Fruit fly (Drosophila melanogaster) whole organism, embryonic: Measurements from ENCODE around the gene CG13258.
A peak's percentile ranks its signal among the peaks of the same experiment; 100 is the strongest.

Experiments
- Ada2b ChIP-seq: fragments of 200-800 bp; sonication (Bioruptor generic); IDR thresholded peaks from 2 replicates; pipeline ENCODE4 v1.3.6; 2022; ENCODE audit warnings: missing biosample characterization, missing genetic modification characterization
- Blimp-1 ChIP-seq: fragments of 200-800 bp; sonication (Bioruptor generic); optimal IDR thresholded peaks from 3 replicates; lab custom pipeline; 2018; ENCODE audit warnings: missing biosample characterization, missing genetic modification characterization, mild to moderate bottlenecking, moderate library complexity, missing genetic modification reagents
- CG10321 ChIP-seq: fragments of 200-800 bp; sonication (Bioruptor generic); IDR thresholded peaks from 2 replicates; pipeline ENCODE4 v1.3.6; 2022; ENCODE audit warnings: missing biosample characterization, missing genetic modification characterization
- CG10543 ChIP-seq: fragments of 200-800 bp; sonication (Bioruptor generic); optimal IDR thresholded peaks from 3 replicates; lab custom pipeline; 2017; ENCODE audit warnings: missing biosample characterization, mild to moderate bottlenecking, missing genetic modification characterization, moderate library complexity
- CG10654 ChIP-seq: fragments of 200-800 bp; sonication (Bioruptor generic); optimal IDR thresholded peaks from 2 replicates; lab custom pipeline; 2016; ENCODE audit warnings: missing biosample characterization, missing genetic modification characterization
- CG11696 ChIP-seq: fragments of 200-800 bp; sonication (Bioruptor generic); IDR thresholded peaks from 2 replicates; pipeline ENCODE4 v1.3.6; 2022; ENCODE audit warnings: missing biosample characterization, missing genetic modification characterization
- CG12744 ChIP-seq: fragments of 200-800 bp; sonication (Bioruptor generic); optimal IDR thresholded peaks from 2 replicates; lab custom pipeline; 2016; ENCODE audit warnings: missing biosample characterization, missing genetic modification characterization
- CG12942 ChIP-seq: fragments of 200-800 bp; sonication (Bioruptor generic); optimal IDR thresholded peaks from 3 replicates; lab custom pipeline; 2016; ENCODE audit warnings: missing biosample characterization, missing genetic modification characterization
- CG13894 ChIP-seq: fragments of 200-800 bp; sonication (Bioruptor generic); optimal IDR thresholded peaks from 3 replicates; lab custom pipeline; 2018; ENCODE audit warnings: missing biosample characterization, mild to moderate bottlenecking, missing genetic modification characterization, moderate library complexity
- CG14441 ChIP-seq: fragments of 200-800 bp; sonication (Bioruptor generic); IDR thresholded peaks from 2 replicates; pipeline ENCODE4 v1.3.6; 2022; ENCODE audit warnings: missing biosample characterization, missing genetic modification characterization
- CG15479 ChIP-seq: fragments of 200-800 bp; sonication (Bioruptor generic); optimal IDR thresholded peaks from 3 replicates; lab custom pipeline; 2019; ENCODE audit warnings: missing biosample characterization, mild to moderate bottlenecking, missing genetic modification characterization, moderate library complexity
- CG16779 ChIP-seq: fragments of 200-800 bp; sonication (Bioruptor generic); IDR thresholded peaks from 2 replicates; pipeline ENCODE4 v1.3.6; 2022; ENCODE audit warnings: missing biosample characterization, missing genetic modification characterization
- CG16863 ChIP-seq: fragments of 200-800 bp; sonication (Bioruptor generic); optimal IDR thresholded peaks from 3 replicates; lab custom pipeline; 2016; ENCODE audit warnings: missing biosample characterization, missing genetic modification characterization
- CG17186 ChIP-seq: fragments of 200-800 bp; sonication (Bioruptor generic); optimal IDR thresholded peaks from 3 replicates; lab custom pipeline; 2017; ENCODE audit warnings: missing biosample characterization, missing genetic modification reagents, missing genetic modification characterization
- CG17385 ChIP-seq: fragments of 200-800 bp; sonication (Bioruptor generic); optimal IDR thresholded peaks from 3 replicates; lab custom pipeline; 2018; ENCODE audit warnings: missing biosample characterization, mild to moderate bottlenecking, missing genetic modification characterization
- CG17912 ChIP-seq: fragments of 200-800 bp; sonication (Bioruptor generic); optimal IDR thresholded peaks from 2 replicates; lab custom pipeline; 2018; ENCODE audit warnings: missing biosample characterization, mild to moderate bottlenecking, missing genetic modification characterization
- CG30403 ChIP-seq: fragments of 200-800 bp; sonication (Bioruptor generic); optimal IDR thresholded peaks from 3 replicates; lab custom pipeline; 2016; ENCODE audit warnings: missing biosample characterization, missing genetic modification characterization
- CG34376 ChIP-seq: fragments of 200-800 bp; sonication (Bioruptor generic); optimal IDR thresholded peaks from 2 replicates; lab custom pipeline; 2018; ENCODE audit warnings: missing biosample characterization, mild to moderate bottlenecking, missing genetic modification characterization
- CG3838 ChIP-seq: fragments of 200-800 bp; sonication (Bioruptor generic); optimal IDR thresholded peaks from 3 replicates; lab custom pipeline; 2016; ENCODE audit warnings: missing biosample characterization, missing genetic modification characterization
- CG4617 ChIP-seq: fragments of 200-800 bp; sonication (Bioruptor generic); optimal IDR thresholded peaks from 3 replicates; lab custom pipeline; 2016; ENCODE audit warnings: missing biosample characterization, missing genetic modification characterization, borderline replicate concordance
- CG4854 ChIP-seq: fragments of 200-800 bp; sonication (Bioruptor generic); optimal IDR thresholded peaks from 2 replicates; lab custom pipeline; 2016; ENCODE audit warnings: missing biosample characterization, missing genetic modification characterization, inconsistent platforms
- CG7963 ChIP-seq: fragments of 200-800 bp; sonication (Bioruptor generic); IDR thresholded peaks from 3 replicates; pipeline ENCODE4 v1.3.6; 2022; ENCODE audit warnings: missing biosample characterization, missing genetic modification characterization; ENCODE audit not compliant: partially characterized antibody
- CG8290 ChIP-seq, 3 experiments: fragments of 200-800 bp; sonication (Bioruptor generic); optimal IDR thresholded peaks; 2 replicates each; lab custom pipeline; 2016 to 2019; ENCODE audit warnings: missing biosample characterization in 3 of 3, missing genetic modification characterization in 3 of 3, mild to moderate bottlenecking in 2 of 3, moderate library complexity in 1 of 3
- CG9215 ChIP-seq: fragments of 200-800 bp; sonication (Bioruptor generic); IDR thresholded peaks from 2 replicates; pipeline ENCODE4 v1.3.6; 2022; ENCODE audit warnings: missing biosample characterization, missing genetic modification characterization
- CG9876 ChIP-seq: fragments of 200-800 bp; sonication (Bioruptor generic); optimal IDR thresholded peaks from 2 replicates; lab custom pipeline; 2016; ENCODE audit warnings: missing biosample characterization, missing genetic modification characterization
- CHES-1-like ChIP-seq: fragments of 200-800 bp; sonication (Bioruptor generic); optimal IDR thresholded peaks from 2 replicates; lab custom pipeline; 2016; ENCODE audit warnings: missing biosample characterization, missing genetic modification characterization
- D19B ChIP-seq: fragments of 200-800 bp; sonication (Bioruptor generic); optimal IDR thresholded peaks from 2 replicates; lab custom pipeline; 2017; ENCODE audit warnings: missing biosample characterization, mild to moderate bottlenecking, missing genetic modification characterization
- Dll ChIP-seq: fragments of 200-800 bp; sonication (Bioruptor generic); IDR thresholded peaks from 4 replicates; pipeline ENCODE4 v1.3.6; 2022; ENCODE audit warnings: missing biosample characterization, missing genetic modification characterization; ENCODE audit not compliant: partially characterized antibody
- ERR ChIP-seq: fragments of 200-800 bp; sonication (Bioruptor generic); optimal IDR thresholded peaks from 2 replicates; lab custom pipeline; 2016; ENCODE audit warnings: missing biosample characterization, missing genetic modification characterization
- Gsc ChIP-seq: fragments of 200-800 bp; sonication (Bioruptor generic); IDR thresholded peaks from 2 replicates; pipeline ENCODE4 v1.3.6; 2022; ENCODE audit warnings: missing biosample characterization, missing genetic modification characterization
- HLH3B ChIP-seq: fragments of 200-800 bp; sonication (Bioruptor generic); IDR thresholded peaks from 2 replicates; pipeline ENCODE4 v1.3.6; 2022; ENCODE audit warnings: missing biosample characterization, missing genetic modification characterization
- HmgZ ChIP-seq: fragments of 200-800 bp; sonication (Bioruptor generic); optimal IDR thresholded peaks from 2 replicates; lab custom pipeline; 2018; ENCODE audit warnings: missing biosample characterization, mild to moderate bottlenecking, missing genetic modification characterization
- Neu2 ChIP-seq: fragments of 200-800 bp; sonication (Bioruptor generic); optimal IDR thresholded peaks from 3 replicates; lab custom pipeline; 2016; ENCODE audit warnings: missing biosample characterization, missing genetic modification characterization, borderline replicate concordance
- Oli ChIP-seq: fragments of 200-800 bp; sonication (Bioruptor generic); optimal IDR thresholded peaks from 2 replicates; lab custom pipeline; 2018; ENCODE audit warnings: missing biosample characterization, mild to moderate bottlenecking, missing genetic modification characterization, moderate library complexity
- Scr ChIP-seq: fragments of 200-800 bp; sonication (Bioruptor generic); IDR thresholded peaks from 2 replicates; pipeline ENCODE4 v1.3.6; 2022; ENCODE audit warnings: missing biosample characterization, missing genetic modification characterization; ENCODE audit not compliant: partially characterized antibody
- Ssrp ChIP-seq: fragments of 200-800 bp; sonication (Bioruptor generic); optimal IDR thresholded peaks from 2 replicates; lab custom pipeline; 2018; ENCODE audit warnings: missing biosample characterization, mild to moderate bottlenecking, missing genetic modification characterization, moderate library complexity
- Tbp ChIP-seq: fragments of >200 bp; optimal IDR thresholded peaks from 2 replicates; lab custom pipeline; 2018; ENCODE audit warnings: missing biosample characterization, missing genetic modification characterization
- chn ChIP-seq: fragments of 200-800 bp; sonication (Bioruptor generic); optimal IDR thresholded peaks from 2 replicates; lab custom pipeline; 2016; ENCODE audit warnings: missing biosample characterization, missing genetic modification characterization
- croc ChIP-seq: fragments of 200-800 bp; sonication (Bioruptor generic); conservative IDR thresholded peaks from 3 replicates; pipeline ENCODE4 v1.3.6; 2022; ENCODE audit warnings: missing biosample characterization, missing genetic modification characterization
- eyg ChIP-seq: fragments of 200-800 bp; sonication (Bioruptor generic); optimal IDR thresholded peaks from 3 replicates; lab custom pipeline; 2016; ENCODE audit warnings: missing biosample characterization, missing genetic modification characterization
- gem ChIP-seq: fragments of 200-800 bp; sonication (Bioruptor generic); optimal IDR thresholded peaks from 2 replicates; lab custom pipeline; 2019; ENCODE audit warnings: missing biosample characterization, mild to moderate bottlenecking, missing genetic modification characterization, moderate library complexity
- hb ChIP-seq: fragments of 200-800 bp; sonication (Bioruptor generic); IDR thresholded peaks from 3 replicates; pipeline ENCODE4 v1.3.6; 2022; ENCODE audit warnings: missing biosample characterization, missing genetic modification characterization; ENCODE audit not compliant: partially characterized antibody
- mirr ChIP-seq: fragments of 200-800 bp; sonication (Bioruptor generic); optimal IDR thresholded peaks from 3 replicates; lab custom pipeline; 2018; ENCODE audit warnings: missing biosample characterization, mild to moderate bottlenecking, missing genetic modification characterization
- nerfin-2 ChIP-seq: fragments of 200-800 bp; sonication (Bioruptor generic); IDR thresholded peaks from 2 replicates; pipeline ENCODE4 v1.3.6; 2022; ENCODE audit warnings: missing biosample characterization, missing genetic modification characterization; ENCODE audit not compliant: partially characterized antibody
- repo ChIP-seq: fragments of 200-800 bp; sonication (Bioruptor generic); optimal IDR thresholded peaks from 2 replicates; lab custom pipeline; 2016; ENCODE audit warnings: missing biosample characterization, missing genetic modification characterization
- sd ChIP-seq: fragments of 200-800 bp; sonication (Bioruptor generic); optimal IDR thresholded peaks from 3 replicates; lab custom pipeline; 2018; ENCODE audit warnings: missing biosample characterization, mild to moderate bottlenecking, missing genetic modification characterization, moderate library complexity
- slbo ChIP-seq: fragments of 200-800 bp; sonication (Bioruptor generic); IDR thresholded peaks from 2 replicates; pipeline ENCODE4 v1.3.6; 2022; ENCODE audit warnings: missing biosample characterization, missing genetic modification characterization
- sna ChIP-seq: fragments of 200-800 bp; sonication (Bioruptor generic); IDR thresholded peaks from 2 replicates; pipeline ENCODE4 v1.3.6; 2022; ENCODE audit warnings: missing biosample characterization, missing genetic modification characterization; ENCODE audit not compliant: partially characterized antibody
- sob ChIP-seq: fragments of 200-800 bp; sonication (Bioruptor generic); IDR thresholded peaks from 2 replicates; pipeline ENCODE4 v1.3.6; 2022; ENCODE audit warnings: missing biosample characterization, missing genetic modification characterization
- sug ChIP-seq: fragments of 200-800 bp; optimal IDR thresholded peaks from 2 replicates; lab custom pipeline; 2019; ENCODE audit warnings: missing biosample characterization, mild to moderate bottlenecking, missing genetic modification characterization, moderate library complexity
- zen2 ChIP-seq: fragments of 200-800 bp; sonication (Bioruptor generic); IDR thresholded peaks from 3 replicates; pipeline ENCODE4 v1.3.6; 2022; ENCODE audit warnings: missing biosample characterization, missing genetic modification characterization; ENCODE audit not compliant: partially characterized antibody

CG13258 gene

DNA sequence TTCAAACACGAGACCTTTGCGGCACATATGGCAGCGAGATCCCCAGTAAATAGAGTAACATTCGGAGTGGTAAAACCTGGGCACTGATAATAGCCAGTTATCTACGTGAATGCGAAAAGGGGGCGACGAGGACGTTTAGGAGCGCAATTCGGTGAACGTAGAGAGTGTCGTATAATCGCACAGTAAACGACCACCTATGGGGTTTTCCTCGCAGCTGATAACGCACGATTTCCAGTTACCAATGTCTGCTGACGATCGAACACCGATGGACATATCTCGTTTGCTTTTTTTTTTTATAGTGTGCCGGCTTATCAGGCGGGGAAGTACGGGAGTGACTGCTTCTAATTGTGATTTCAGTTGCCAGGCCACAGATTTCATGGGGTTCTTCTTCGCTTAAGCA, 26.9 kb upstream of the CG13258 start (continued):
- TF ChIP-seq CG17912 (GFP tag; lab: Kevin White, UChicago) (no peak), CG13894 (tag; lab: Kevin White, UChicago) (no peak), sob (GFP tag; lab: Robert Waterston, UW) (no peak), CG12744 (no peak), sd (tag; lab: Kevin White, UChicago) (peak; percentile 34), CG10543 (GFP tag; lab: Kevin White, UChicago) (peak; percentile 51), sna (GFP tag; lab: Robert Waterston, UW) (no peak), Ada2b (GFP tag; lab: Robert Waterston, UW) (no peak), Gsc (GFP tag; lab: Robert Waterston, UW) (no peak), hb (GFP tag; lab: Robert Waterston, UW) (no peak), CG12942 (GFP tag; lab: Kevin White, UChicago) (no peak), CG3838 (GFP tag; lab: Kevin White, UChicago) (no peak), mirr (GFP tag; lab: Kevin White, UChicago) (peak; percentile 90), Blimp-1 (GFP tag; lab: Kevin White, UChicago) (no peak), nerfin-2 (no peak), CHES-1-like (no peak), repo (GFP tag; lab: Kevin White, UChicago) (no peak), CG30403 (GFP tag; lab: Kevin White, UChicago) (no peak), croc (GFP tag; lab: Robert Waterston, UW) (no peak), ERR (GFP tag; lab: Kevin White, UChicago) (no peak), Oli (tag; lab: Kevin White, UChicago) (no peak), chn (GFP tag; lab: Kevin White, UChicago) (no peak), CG9876 (GFP tag; lab: Kevin White, UChicago) (no peak), Tbp (GFP tag; lab: Kevin White, UChicago) (no peak), CG34376 (peak; percentile 69), gem (tag; lab: Kevin White, UChicago) (no peak), CG14441 (GFP tag; lab: Robert Waterston, UW) (no peak), CG10321 (no peak), CG17385 (GFP tag; lab: Kevin White, UChicago) (no peak), HmgZ (tag; lab: Kevin White, UChicago) (peak; percentile 29), Neu2 (GFP tag; lab: Kevin White, UChicago) (no peak), Scr (GFP tag; lab: Robert Waterston, UW) (no peak), CG7963 (GFP tag; lab: Robert Waterston, UW) (no peak), slbo (GFP tag; lab: Robert Waterston, UW) (no peak), Dll (GFP tag; lab: Robert Waterston, UW) (no peak), Ssrp (tag; lab: Kevin White, UChicago) (no peak), CG16779 (no peak), CG8290 (GFP tag; optimal IDR thresholded peaks at IDR 0.05; lab: Kevin White, UChicago) (no peak), CG8290 (tag; optimal IDR thresholded peaks at IDR 0.05; lab: Kevin White, UChicago) (peak in 1 of 2 experiments; percentile 32), eyg (no peak), D19B (GFP tag; lab: Kevin White, UChicago) (no peak), CG9215 (no peak), zen2 (GFP tag; lab: Robert Waterston, UW) (no peak), HLH3B (GFP tag; lab: Robert Waterston, UW) (no peak), CG10654 (GFP tag; lab: Kevin White, UChicago) (no peak), CG15479 (GFP tag; lab: Kevin White, UChicago) (peak; percentile 77), CG17186 (GFP tag; lab: Kevin White, UChicago) (no peak), sug (peak; percentile 99), CG4617 (GFP tag; lab: Kevin White, UChicago) (no peak), CG11696 (GFP tag; lab: Robert Waterston, UW) (no peak), CG4854 (GFP tag; lab: Kevin White, UChicago) (no peak), CG16863 (GFP tag; lab: Kevin White, UChicago) (no peak)
